Worm (Caenorhabditis elegans) whole organism, midembryonic: Measurements from ENCODE around the gene M04G7.1.

Experiments used
- T22C8.4 ChIP-seq: fragments of 200-800 bp; sonication (Bioruptor generic); IDR thresholded peaks from 2 replicates; pipeline ENCODE4 v1.3.6; 2022; ENCODE audit warnings: missing genetic modification characterization, missing compliant biosample characterization
- flt-1 ChIP-seq: fragments of 200-800 bp; sonication (Bioruptor generic); IDR thresholded peaks from 2 replicates; pipeline ENCODE4 v1.3.6; 2022; ENCODE audit warnings: missing genetic modification characterization, missing compliant biosample characterization

ce11 chrIV:440509-440908 is 15.1 kb upstream of the M04G7.1 start, which contains the start of gene hum-8:
- TF ChIP-seq flt-1 = no peak
- TF ChIP-seq T22C8.4 (GFP tag; lab: Robert Waterston, UW) = no peak
